Fruit fly (Drosophila melanogaster): ENCODE results near the gene CG3857.

CG3857 gene

DNA sequence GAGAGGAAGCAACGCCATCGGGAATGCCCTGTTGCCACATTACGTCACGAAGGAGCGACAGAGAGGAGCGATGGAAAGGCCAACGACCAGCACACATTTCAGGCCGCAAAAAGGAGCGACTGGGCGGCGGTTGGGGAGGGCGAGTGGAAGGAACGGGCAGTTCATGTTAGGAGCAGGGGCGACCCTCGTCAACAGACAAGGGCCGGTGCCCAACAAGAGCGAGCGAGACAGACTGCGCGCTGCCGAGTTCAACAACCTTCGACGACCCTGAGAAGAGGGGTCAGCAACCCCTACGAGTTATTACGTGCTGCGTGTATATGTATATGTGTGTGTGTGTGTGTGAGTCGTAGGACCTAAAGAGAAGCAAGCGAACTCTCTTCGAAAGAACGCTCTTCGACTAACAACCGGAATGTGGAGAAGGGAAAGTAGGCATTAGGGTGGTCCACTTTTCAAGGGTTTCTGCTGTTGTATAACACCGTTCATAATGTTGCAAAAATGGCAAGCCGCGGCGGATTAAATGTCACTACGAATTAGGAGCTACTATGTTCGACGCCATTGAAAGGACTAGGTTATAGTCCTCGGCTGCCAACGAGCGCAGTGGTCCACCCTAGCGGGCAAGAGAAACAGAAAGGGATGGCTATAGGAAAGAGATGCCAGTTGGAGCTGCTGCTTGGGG, 11.7 kb upstream of the CG3857 start (continued):
- TF ChIP-seq Med (GFP tag) (peak; percentile 99), wor (GFP tag; IDR thresholded peaks at IDR 0.05) (peak; percentile 85), CG12071 (GFP tag; optimal IDR thresholded peaks at IDR 0.05) (peak; percentile 98), Hmr (GFP tag; optimal IDR thresholded peaks at IDR 0.05) (peak; percentile 97), Vsx1 (GFP tag; optimal IDR thresholded peaks at IDR 0.05) (peak; percentile 91), CG2202 (tag; optimal IDR thresholded peaks at IDR 0.05) (peak; percentile 92), CG7963 (GFP tag; IDR thresholded peaks at IDR 0.05; ENCODE audit: partially characterized antibody) (no peak), E2f2 (GFP tag; IDR thresholded peaks at IDR 0.05) (peak; percentile 74), gem (tag; optimal IDR thresholded peaks at IDR 0.05) (peak; percentile 96), sr (GFP tag; IDR thresholded peaks at IDR 0.05) (peak; percentile 74; the same call in 2 of the 3 replicates), ERR (GFP tag; optimal IDR thresholded peaks at IDR 0.05) (peak; percentile 91), CG4282 (GFP tag; optimal IDR thresholded peaks at IDR 0.05) (peak; percentile 87), nmo (GFP tag; optimal IDR thresholded peaks at IDR 0.05) (peak; percentile 94), rib (GFP tag; IDR thresholded peaks at IDR 0.05) (peak; percentile 77), crc (GFP tag; optimal IDR thresholded peaks at IDR 0.05) (peak; percentile 93), CG10431 (GFP tag; optimal IDR thresholded peaks at IDR 0.05) (peak; percentile 88), Max (GFP tag; optimal IDR thresholded peaks at IDR 0.05) (peak; percentile 89), YL-1 (GFP tag; optimal IDR thresholded peaks at IDR 0.05) (peak; percentile 65), CG2889 (GFP tag; IDR thresholded peaks at IDR 0.05) (peak; percentile 82), CG5953 (GFP tag; IDR thresholded peaks at IDR 0.05) (peak; percentile 91), Aef1 (GFP tag; IDR thresholded peaks at IDR 0.05) (peak; percentile 85), tna (GFP tag; IDR thresholded peaks at IDR 0.05; ENCODE audit: partially characterized antibody) (no peak), B-H1 (GFP tag; IDR thresholded peaks at IDR 0.05) (peak; percentile 86), ro (GFP tag; IDR thresholded peaks at IDR 0.05) (peak; percentile 72), Dip3 (GFP tag; optimal IDR thresholded peaks at IDR 0.05) (peak; percentile 95), CG1024 (GFP tag; IDR thresholded peaks at IDR 0.05) (peak; percentile 82), lab (GFP tag; optimal IDR thresholded peaks at IDR 0.05) (peak; percentile 98), CG18476 (GFP tag; optimal IDR thresholded peaks at IDR 0.05) (peak; percentile 89), CG3163 (GFP tag; optimal IDR thresholded peaks at IDR 0.05) (peak; percentile 99), chn (GFP tag; optimal IDR thresholded peaks at IDR 0.05) (peak; percentile 95), shn (GFP tag; optimal IDR thresholded peaks at IDR 0.05) (peak; percentile 94), ems (GFP tag; optimal IDR thresholded peaks at IDR 0.05) (peak; percentile 97), CG7839 (tag; optimal IDR thresholded peaks at IDR 0.05) (peak; percentile 95), CG9932 (GFP tag; IDR thresholded peaks at IDR 0.05) (peak; percentile 83), nom (GFP tag; optimal IDR thresholded peaks at IDR 0.05) (peak; percentile 99), D19A (tag; optimal IDR thresholded peaks at IDR 0.05) (peak; percentile 92), sim (GFP tag; IDR thresholded peaks at IDR 0.05) (peak; percentile 93), sisA (GFP tag; IDR thresholded peaks at IDR 0.05) (peak; percentile 90), unpg (GFP tag; optimal IDR thresholded peaks at IDR 0.05) (peak; percentile 97), gsb-n (tag; optimal IDR thresholded peaks at IDR 0.05) (peak; percentile 95), Hey (tag; optimal IDR thresholded peaks at IDR 0.05) (peak; percentile 79), Hand (GFP tag; optimal IDR thresholded peaks at IDR 0.05) (peak; percentile 93), gcm (GFP tag; optimal IDR thresholded peaks at IDR 0.05) (peak; percentile 95), Blimp-1 (GFP tag; optimal IDR thresholded peaks at IDR 0.05) (peak; percentile 97), Asciz (GFP tag; optimal IDR thresholded peaks at IDR 0.05) (peak; percentile 95), CG8089 (GFP tag; optimal IDR thresholded peaks at IDR 0.05) (peak; percentile 96), bcd (GFP tag; optimal IDR thresholded peaks at IDR 0.05) (peak; percentile 95), NK7.1 (GFP tag; optimal IDR thresholded peaks at IDR 0.05) (peak; percentile 94), GATAe (GFP tag; conservative IDR thresholded peaks at IDR 0.05) (peak; percentile 45; the same call in 1 of the 2 replicates)

Data from whole organism, embryonic.